Worm (Caenorhabditis elegans) whole organism, young adult: ENCODE results near the gene Y57G11C.33.

Source experiments
- Y53G8AR.9 ChIP-seq: fragments of 200-800 bp; sonication (Bioruptor generic); conservative IDR thresholded peaks from 2 replicates; pipeline ENCODE4 v1.3.6; 2022; ENCODE audit warnings: missing genetic modification reagents, missing genetic modification characterization, missing compliant biosample characterization
- ama-1 ChIP-seq, 3 experiments: fragments of 150-350 bp in 1 of 3; sonication (generic microtip) in 2 of 3; optimal IDR thresholded peaks; 2 replicates each; lab custom pipeline; 2014 to 2018; ENCODE audit warnings: missing biosample characterization in 2 of 3, missing genetic modification characterization in 2 of 3, missing genetic modification reagents in 2 of 3
- attf-5 ChIP-seq: fragments of 200-800 bp; sonication (Bioruptor generic); optimal IDR thresholded peaks from 2 replicates; lab custom pipeline; 2018; ENCODE audit warnings: mild to moderate bottlenecking, missing genetic modification characterization, missing compliant biosample characterization
- ccch-3 ChIP-seq: fragments of 200-800 bp; sonication (Bioruptor generic); optimal IDR thresholded peaks from 2 replicates; lab custom pipeline; 2018; ENCODE audit warnings: mild to moderate bottlenecking, missing genetic modification characterization, missing compliant biosample characterization
- egl-18 ChIP-seq: fragments of 200-800 bp; sonication (Bioruptor generic); IDR thresholded peaks from 2 replicates; pipeline ENCODE4 v1.3.6; 2022; ENCODE audit warnings: missing genetic modification reagents, missing genetic modification characterization, missing compliant biosample characterization
- him-1 ChIP-seq: sonication (generic microtip); optimal IDR thresholded peaks from 2 replicates; lab custom pipeline; 2016; ENCODE audit warnings: missing genotype, missing genetic modification reagents, missing genetic modification characterization, missing compliant biosample characterization
- mes-4 ChIP-seq: sonication (generic microtip); optimal IDR thresholded peaks from 2 replicates; lab custom pipeline; 2016; ENCODE audit warnings: missing genotype, missing genetic modification characterization, missing compliant biosample characterization
- nfya-1 ChIP-seq: sonication (generic microtip); optimal IDR thresholded peaks from 2 replicates; lab custom pipeline; 2017; ENCODE audit warnings: antibody characterized with exemption, missing compliant biosample characterization, missing genetic modification characterization, borderline replicate concordance; ENCODE audit not compliant: insufficient read depth
- pbrm-1 ChIP-seq: fragments of 200-800 bp; sonication (Bioruptor generic); IDR thresholded peaks from 2 replicates; pipeline ENCODE4 v1.3.6; 2022; ENCODE audit warnings: missing genetic modification reagents, missing genetic modification characterization, missing compliant biosample characterization
- sea-2 ChIP-seq: fragments of 200-800 bp; sonication (Bioruptor generic); IDR thresholded peaks from 2 replicates; pipeline ENCODE4 v1.3.6; 2022; ENCODE audit warnings: missing genetic modification characterization, missing compliant biosample characterization
- unc-130 ChIP-seq: sonication (generic microtip); optimal IDR thresholded peaks from 2 replicates; lab custom pipeline; 2016; ENCODE audit warnings: missing genetic modification reagents, missing genetic modification characterization, missing compliant biosample characterization
- zfh-2 ChIP-seq: fragments of 200-800 bp; sonication (Bioruptor generic); conservative IDR thresholded peaks from 2 replicates; pipeline ENCODE4 v1.3.6; 2022; ENCODE audit warnings: missing genetic modification reagents, missing genetic modification characterization, missing compliant biosample characterization

ce11 chrIV:14632799-14633198, 24.1 kb upstream of the Y57G11C.33 start, which contains the start of gene irld-4:
- TF ChIP-seq ama-1 (optimal IDR thresholded peaks at IDR 0.05; lab: Kevin White, UChicago) (no peak), ama-1 (GFP tag; optimal IDR thresholded peaks at IDR 0.05; lab: Kevin White, UChicago) (no peak), nfya-1 (tag; lab: Kevin White, UChicago) (no peak), ccch-3 (GFP tag; lab: Kevin White, UChicago) (no peak), sea-2 (no peak), mes-4 (tag; lab: Kevin White, UChicago) (no peak), zfh-2 (GFP tag; lab: Robert Waterston, UW) (no peak), egl-18 (GFP tag; lab: Robert Waterston, UW) (no peak), him-1 (tag; lab: Kevin White, UChicago) (no peak), pbrm-1 (GFP tag; lab: Robert Waterston, UW) (no peak), attf-5 (no peak), Y53G8AR.9 (GFP tag; lab: Robert Waterston, UW) (no peak), unc-130 (GFP tag; lab: Kevin White, UChicago) (no peak)
